Worm (Caenorhabditis elegans): ENCODE results near the gene scl-9.

scl-9 gene

DNA sequence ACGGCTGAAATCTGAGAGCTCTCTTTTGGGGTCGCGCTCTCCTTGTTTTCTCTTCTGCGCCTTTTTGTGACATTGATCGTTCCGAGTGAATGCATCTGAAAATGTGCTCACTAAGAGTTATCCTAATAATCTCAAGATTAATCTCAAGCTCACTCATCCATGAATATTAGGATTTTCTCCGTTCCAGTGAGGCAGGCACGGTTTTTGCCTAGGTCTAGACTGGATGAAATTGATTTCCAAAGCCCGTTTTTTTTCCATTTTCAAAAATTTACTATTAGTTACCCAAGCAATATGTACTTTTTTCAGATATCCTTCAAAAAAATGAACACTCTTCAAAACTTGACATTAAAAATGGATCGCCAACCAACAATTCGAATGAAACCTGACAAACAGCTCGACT, 4.9 kb upstream of the scl-9 start, which contains the start of gene amt-2:
Gene amt-2, plus strand, starts transcription at position 301 of the 400 bp plus-strand sequence.
- TF ChIP-seq flt-1 (GFP tag; IDR thresholded peaks at IDR 0.05) = no peak
- TF ChIP-seq aly-1 (tag; optimal IDR thresholded peaks at IDR 0.05) = no peak
- TF ChIP-seq tra-4 (tag; optimal IDR thresholded peaks at IDR 0.05) = no peak
- TF ChIP-seq F13C5.2 (tag; optimal IDR thresholded peaks at IDR 0.05) = no peak
- no peak for TF ChIP-seq ama-1 (optimal IDR thresholded peaks at IDR 0.05)
- TF ChIP-seq pes-1 (GFP tag; IDR thresholded peaks at IDR 0.05) = no peak
- no peak for TF ChIP-seq sea-1 (GFP tag; conservative IDR thresholded peaks at IDR 0.05)
- no peak for TF ChIP-seq ceh-13 (GFP tag; optimal IDR thresholded peaks at IDR 0.05)
- TF ChIP-seq B0310.2 (tag; optimal IDR thresholded peaks at IDR 0.05) = no peak
- no peak for TF ChIP-seq hnd-1 (tag; optimal IDR thresholded peaks at IDR 0.05)
- TF ChIP-seq ets-7 (tag; optimal IDR thresholded peaks at IDR 0.05) = no peak
- TF ChIP-seq hmg-4 (GFP tag; optimal IDR thresholded peaks at IDR 0.05) = no peak
- no peak for TF ChIP-seq ceh-36 (tag; optimal IDR thresholded peaks at IDR 0.05)
- no peak for TF ChIP-seq hmbx-1 (tag; optimal IDR thresholded peaks at IDR 0.05)

DNA sequence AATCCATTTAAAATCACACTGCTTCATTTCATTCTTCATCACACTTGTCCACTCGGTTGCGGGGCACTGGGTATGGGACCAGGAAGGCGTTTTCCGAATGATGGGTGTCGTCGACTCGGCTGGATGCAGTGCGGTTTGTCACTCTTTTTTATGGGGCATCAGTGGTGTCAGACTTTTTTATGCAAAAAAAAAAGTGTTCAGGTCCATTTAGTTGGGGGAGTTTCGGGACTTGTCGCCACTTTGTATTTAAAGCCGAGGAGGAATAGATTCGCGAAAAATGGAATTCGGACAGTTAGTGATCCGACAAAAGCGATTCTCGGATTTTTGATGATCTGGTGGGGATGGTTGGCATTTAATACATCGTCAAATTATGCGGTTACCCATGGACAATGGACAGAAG, 2.0 kb upstream of the scl-9 start:
- no peak for TF ChIP-seq hmbx-1 (tag; optimal IDR thresholded peaks at IDR 0.05)
- no peak for TF ChIP-seq ceh-13 (GFP tag; optimal IDR thresholded peaks at IDR 0.05)
- TF ChIP-seq tbx-11 (GFP tag; IDR thresholded peaks at IDR 0.05) = no peak
- no peak for TF ChIP-seq pes-1 (GFP tag; IDR thresholded peaks at IDR 0.05)
- no peak for TF ChIP-seq hmg-4 (GFP tag; optimal IDR thresholded peaks at IDR 0.05)
- TF ChIP-seq tbx-37 (GFP tag; conservative IDR thresholded peaks at IDR 0.05) = no peak
- TF ChIP-seq hnd-1 (tag; optimal IDR thresholded peaks at IDR 0.05) = no peak
- TF ChIP-seq sea-1 (GFP tag; conservative IDR thresholded peaks at IDR 0.05) = no peak
- no peak for TF ChIP-seq aly-1 (tag; optimal IDR thresholded peaks at IDR 0.05)
- no peak for TF ChIP-seq tra-4 (tag; optimal IDR thresholded peaks at IDR 0.05)
- no peak for TF ChIP-seq ets-7 (tag; optimal IDR thresholded peaks at IDR 0.05)
- TF ChIP-seq flt-1 (GFP tag; IDR thresholded peaks at IDR 0.05) = no peak
- TF ChIP-seq B0310.2 (tag; optimal IDR thresholded peaks at IDR 0.05) = no peak
- TF ChIP-seq scrt-1 (GFP tag; IDR thresholded peaks at IDR 0.05) = no peak
- no peak for TF ChIP-seq F13C5.2 (tag; optimal IDR thresholded peaks at IDR 0.05)
- TF ChIP-seq ama-1 (optimal IDR thresholded peaks at IDR 0.05) = no peak

DNA sequence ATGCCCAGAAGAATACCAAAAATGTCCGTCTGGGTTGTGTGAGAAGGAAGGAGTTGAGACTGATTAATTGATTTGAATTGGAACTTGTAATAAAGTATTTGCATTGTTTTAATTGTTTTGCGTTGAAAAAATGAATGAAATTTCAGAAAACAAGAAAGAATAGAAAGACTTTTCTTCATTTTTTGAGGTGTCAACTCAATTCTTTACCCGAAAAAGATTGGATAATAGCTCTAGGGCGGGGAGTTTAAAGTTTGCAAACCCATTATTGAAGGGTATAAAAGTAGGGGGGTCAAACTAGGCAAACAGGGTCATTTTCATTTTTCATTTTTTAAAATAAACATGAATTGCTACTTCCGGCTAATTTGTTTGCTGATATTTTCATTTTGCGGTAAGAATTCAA, 1.2 kb downstream of the scl-9 start, which contains the start of gene scl-10:
Gene scl-10, plus strand, starts transcription at position 301 of the 400 bp plus-strand sequence.
- TF ChIP-seq tbx-37 (GFP tag; conservative IDR thresholded peaks at IDR 0.05) (no peak), flt-1 (GFP tag; IDR thresholded peaks at IDR 0.05) (no peak), B0310.2 (tag; optimal IDR thresholded peaks at IDR 0.05) (no peak), hmbx-1 (tag; optimal IDR thresholded peaks at IDR 0.05) (no peak), F13C5.2 (tag; optimal IDR thresholded peaks at IDR 0.05) (no peak), hmg-4 (GFP tag; optimal IDR thresholded peaks at IDR 0.05) (no peak), ama-1 (optimal IDR thresholded peaks at IDR 0.05) (no peak), ets-7 (tag; optimal IDR thresholded peaks at IDR 0.05) (no peak), hnd-1 (tag; optimal IDR thresholded peaks at IDR 0.05) (no peak), ceh-13 (GFP tag; optimal IDR thresholded peaks at IDR 0.05) (no peak), scrt-1 (GFP tag; IDR thresholded peaks at IDR 0.05) (no peak), pes-1 (GFP tag; IDR thresholded peaks at IDR 0.05) (no peak), sea-1 (GFP tag; conservative IDR thresholded peaks at IDR 0.05) (no peak), aly-1 (tag; optimal IDR thresholded peaks at IDR 0.05) (no peak), tra-4 (tag; optimal IDR thresholded peaks at IDR 0.05) (no peak), tbx-11 (GFP tag; IDR thresholded peaks at IDR 0.05) (no peak), ceh-36 (tag; optimal IDR thresholded peaks at IDR 0.05) (no peak)

DNA sequence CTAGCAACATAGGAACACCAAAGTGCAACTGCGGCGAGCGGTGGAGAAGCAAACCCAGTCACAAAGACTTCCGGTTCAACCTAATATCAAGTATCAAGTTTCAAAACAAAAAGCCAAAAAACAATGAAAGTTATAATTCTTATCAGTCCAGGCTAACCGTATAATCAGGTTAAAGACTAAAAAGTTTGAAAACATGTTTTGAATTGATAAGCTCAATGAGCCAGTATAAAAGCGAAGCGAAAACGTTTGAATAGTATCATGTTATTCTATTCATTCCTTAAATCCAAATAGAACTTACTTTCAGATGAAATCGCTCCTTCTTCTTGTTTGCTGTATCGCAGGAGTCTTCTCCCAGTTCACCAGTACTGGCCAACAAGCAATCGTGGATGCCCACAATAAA, 4.1 kb downstream of the scl-9 start, which contains the start of gene scl-11:
Gene scl-11, plus strand, starts transcription at position 301 of the 400 bp plus-strand sequence.
- TF ChIP-seq tbx-37 (GFP tag; conservative IDR thresholded peaks at IDR 0.05) (no peak), sea-1 (GFP tag; conservative IDR thresholded peaks at IDR 0.05) (no peak), hnd-1 (tag; optimal IDR thresholded peaks at IDR 0.05) (no peak), ceh-13 (GFP tag; optimal IDR thresholded peaks at IDR 0.05) (no peak)

DNA sequence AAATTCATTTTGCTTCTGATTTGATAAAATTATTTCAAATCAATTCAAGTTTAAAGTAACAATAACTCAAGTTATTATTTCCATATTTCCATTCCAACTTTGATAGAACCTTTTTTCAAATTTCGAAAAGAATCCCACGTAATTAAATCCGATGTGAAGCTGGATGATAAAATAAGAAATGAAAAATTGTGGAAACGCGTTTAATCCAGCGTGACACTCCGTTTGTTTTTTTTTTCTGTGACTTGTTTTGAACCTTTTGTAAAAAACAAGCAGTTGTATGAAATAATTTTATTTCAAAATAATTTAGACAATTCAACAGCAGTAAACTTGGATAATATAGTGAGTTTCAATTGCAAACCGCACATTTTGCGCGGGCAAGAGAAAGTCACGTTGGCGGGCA, 5.6 kb downstream of the scl-9 start, which contains the start of gene F49E11.7:
Gene F49E11.7, plus strand, starts transcription at position 301 of the 400 bp plus-strand sequence.
- TF ChIP-seq tra-4 (tag; optimal IDR thresholded peaks at IDR 0.05) = no peak
- TF ChIP-seq tbx-37 (GFP tag; conservative IDR thresholded peaks at IDR 0.05) = no peak
- no peak for TF ChIP-seq hmg-4 (GFP tag; optimal IDR thresholded peaks at IDR 0.05)
- TF ChIP-seq pes-1 (GFP tag; IDR thresholded peaks at IDR 0.05) = no peak
- no peak for TF ChIP-seq tbx-11 (GFP tag; IDR thresholded peaks at IDR 0.05)
- TF ChIP-seq ceh-36 (tag; optimal IDR thresholded peaks at IDR 0.05) = no peak
- no peak for TF ChIP-seq hmbx-1 (tag; optimal IDR thresholded peaks at IDR 0.05)
- TF ChIP-seq B0310.2 (tag; optimal IDR thresholded peaks at IDR 0.05) = no peak
- TF ChIP-seq F13C5.2 (tag; optimal IDR thresholded peaks at IDR 0.05) = no peak

DNA sequence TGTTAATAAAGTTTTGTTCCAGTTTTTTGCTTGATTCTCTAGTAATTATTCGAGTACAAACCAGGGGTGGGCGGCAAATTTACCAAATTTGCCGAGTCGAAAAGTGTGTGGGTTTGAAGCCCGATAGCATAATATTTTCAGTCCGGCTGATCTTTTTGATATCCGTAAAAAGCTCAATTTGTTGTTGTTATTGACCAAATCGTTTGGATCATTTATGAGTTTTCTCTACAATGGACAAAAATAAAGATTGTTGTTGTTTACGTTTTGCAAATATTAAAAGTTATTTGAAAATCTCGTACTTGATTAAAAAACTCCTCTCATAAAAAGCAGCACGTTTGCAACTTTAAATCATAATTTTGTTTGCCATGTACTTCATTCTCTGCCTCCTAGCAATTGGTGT, 9.1 kb downstream of the scl-9 start, which contains the start of gene scl-1:
Gene scl-1, plus strand, starts transcription at position 301 of the 400 bp plus-strand sequence.
- no peak for TF ChIP-seq aly-1 (tag; optimal IDR thresholded peaks at IDR 0.05)
- no peak for TF ChIP-seq scrt-1 (GFP tag; IDR thresholded peaks at IDR 0.05)
- no peak for TF ChIP-seq tbx-11 (GFP tag; IDR thresholded peaks at IDR 0.05)
- TF ChIP-seq hmg-4 (GFP tag; optimal IDR thresholded peaks at IDR 0.05) = no peak
- TF ChIP-seq tbx-37 (GFP tag; conservative IDR thresholded peaks at IDR 0.05) = no peak
- TF ChIP-seq ama-1 (optimal IDR thresholded peaks at IDR 0.05) = no peak

DNA sequence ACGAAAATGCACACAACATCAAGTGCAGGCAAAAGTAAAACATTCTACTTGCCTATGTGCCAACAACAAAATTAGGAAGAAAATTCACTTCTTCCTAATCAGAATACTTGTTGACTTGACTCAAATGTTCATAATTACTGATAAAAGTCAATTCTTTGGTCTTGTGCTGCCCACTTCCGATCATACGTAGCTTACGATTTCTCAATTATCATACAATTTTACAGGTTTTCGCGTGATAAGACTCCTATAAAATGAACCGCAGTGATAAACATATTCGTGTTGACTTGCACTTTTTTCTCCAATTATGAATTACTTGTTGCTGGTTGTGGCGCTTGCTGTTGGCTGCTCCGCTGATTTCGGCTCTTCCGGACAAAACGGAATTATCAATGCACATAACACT, 10.5 kb downstream of the scl-9 start, which contains the start of gene scl-2:
Gene scl-2, plus strand, starts transcription at position 293 of the 400 bp plus-strand sequence.
- TF ChIP-seq sea-1 (GFP tag; conservative IDR thresholded peaks at IDR 0.05) (no peak), flt-1 (GFP tag; IDR thresholded peaks at IDR 0.05) (no peak), hmg-4 (GFP tag; optimal IDR thresholded peaks at IDR 0.05) (no peak), F13C5.2 (tag; optimal IDR thresholded peaks at IDR 0.05) (no peak), tbx-37 (GFP tag; conservative IDR thresholded peaks at IDR 0.05) (no peak), hnd-1 (tag; optimal IDR thresholded peaks at IDR 0.05) (no peak)

DNA sequence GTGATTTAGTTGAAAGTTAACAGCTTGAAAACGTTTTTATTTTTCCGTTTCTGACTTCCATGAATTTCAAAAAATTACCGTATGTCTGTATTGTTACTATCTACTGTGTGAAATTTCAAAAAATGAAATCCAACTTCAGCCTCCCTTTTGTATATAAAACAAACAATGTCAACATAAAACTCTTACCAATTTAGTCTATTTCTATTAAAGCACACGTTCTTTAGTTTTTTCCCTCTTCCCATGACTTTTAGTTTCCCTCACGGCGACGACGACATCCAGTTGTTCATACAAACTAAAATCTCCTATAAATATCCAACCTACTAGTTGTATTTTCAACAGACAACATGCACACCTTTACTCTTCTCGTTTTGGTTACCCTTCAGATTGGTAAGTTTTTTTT, 12.3 kb downstream of the scl-9 start, which contains the start of gene scl-3:
Gene scl-3, plus strand, starts transcription at position 301 of the 400 bp plus-strand sequence.
- TF ChIP-seq ceh-13 (GFP tag; optimal IDR thresholded peaks at IDR 0.05) (no peak), hnd-1 (tag; optimal IDR thresholded peaks at IDR 0.05) (no peak), sea-1 (GFP tag; conservative IDR thresholded peaks at IDR 0.05) (no peak), F13C5.2 (tag; optimal IDR thresholded peaks at IDR 0.05) (no peak), pes-1 (GFP tag; IDR thresholded peaks at IDR 0.05) (no peak), hmbx-1 (tag; optimal IDR thresholded peaks at IDR 0.05) (no peak), B0310.2 (tag; optimal IDR thresholded peaks at IDR 0.05) (no peak), ets-7 (tag; optimal IDR thresholded peaks at IDR 0.05) (no peak), tbx-37 (GFP tag; conservative IDR thresholded peaks at IDR 0.05) (no peak), flt-1 (GFP tag; IDR thresholded peaks at IDR 0.05) (no peak), aly-1 (tag; optimal IDR thresholded peaks at IDR 0.05) (no peak), ceh-36 (tag; optimal IDR thresholded peaks at IDR 0.05) (no peak), ama-1 (optimal IDR thresholded peaks at IDR 0.05) (no peak), scrt-1 (GFP tag; IDR thresholded peaks at IDR 0.05) (no peak), tbx-11 (GFP tag; IDR thresholded peaks at IDR 0.05) (no peak), hmg-4 (GFP tag; optimal IDR thresholded peaks at IDR 0.05) (no peak), tra-4 (tag; optimal IDR thresholded peaks at IDR 0.05) (no peak)

All from whole organism, early embryonic.